Worm (Caenorhabditis elegans): Measurements from ENCODE around the gene gmps-1.

The gmps-1 gene

DNA sequence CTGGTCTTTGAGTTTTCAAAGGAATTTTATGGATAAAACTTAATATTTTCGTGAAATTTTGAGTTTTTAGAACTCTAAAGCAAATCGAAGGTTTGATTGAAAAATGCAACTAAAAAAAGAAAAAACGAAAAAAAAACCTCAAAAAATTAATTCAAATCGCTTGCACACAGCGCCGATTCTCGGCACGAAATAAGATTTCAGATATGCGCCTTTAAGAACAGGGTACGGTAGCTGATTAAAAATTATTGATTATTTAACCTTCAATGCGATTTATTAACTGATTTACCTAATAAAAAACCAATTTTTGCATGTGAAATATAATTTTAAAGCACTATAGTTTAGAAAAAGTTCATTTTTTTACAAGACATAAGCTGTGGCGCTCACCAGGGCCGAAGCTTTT is 15.6 kb downstream of the gmps-1 start:
- TF ChIP-seq ceh-6 (GFP tag; optimal IDR thresholded peaks at IDR 0.05) (no peak), unc-86 (tag; optimal IDR thresholded peaks at IDR 0.05) (no peak), hlh-8 (tag; optimal IDR thresholded peaks at IDR 0.05) (no peak), sox-4 (tag; optimal IDR thresholded peaks at IDR 0.05) (no peak), elt-4 (tag; optimal IDR thresholded peaks at IDR 0.05) (no peak), ama-1 (optimal IDR thresholded peaks at IDR 0.05) (no peak), gmeb-2 (tag; optimal IDR thresholded peaks at IDR 0.05) (no peak), fkh-10 (GFP tag; optimal IDR thresholded peaks at IDR 0.05) (no peak), rnt-1 (tag; optimal IDR thresholded peaks at IDR 0.05) (no peak)

DNA sequence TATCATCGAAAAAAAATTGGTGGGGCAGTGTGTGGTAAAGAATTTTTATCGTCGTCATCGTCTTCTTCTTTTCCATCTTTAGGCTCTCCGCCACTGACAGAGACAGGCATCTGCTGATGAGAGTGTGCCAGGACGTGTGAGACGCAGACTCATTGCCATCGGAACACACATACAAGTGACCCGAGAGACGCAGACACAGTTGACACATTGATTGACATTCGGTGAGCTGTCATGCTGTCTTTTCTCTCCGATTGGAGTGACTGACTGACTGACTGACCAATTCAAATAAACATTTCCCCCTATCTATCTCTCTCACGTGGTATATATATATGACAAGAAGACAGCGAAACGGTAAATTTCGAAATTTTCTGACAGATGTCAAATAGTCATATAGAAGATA is 17.4 kb downstream of the gmps-1 start:
- TF ChIP-seq K09A11.1 (tag; optimal IDR thresholded peaks at IDR 0.05; ENCODE audit: insufficient read depth) = no peak
- peak; percentile 100 for TF ChIP-seq unc-55 (GFP tag; optimal IDR thresholded peaks at IDR 0.05)
- no peak for TF ChIP-seq ceh-22 (tag; optimal IDR thresholded peaks at IDR 0.05)
- no peak for TF ChIP-seq unc-3 (GFP tag; conservative IDR thresholded peaks at IDR 0.05)
- no peak for TF ChIP-seq unc-3 (tag; optimal IDR thresholded peaks at IDR 0.05)
- no peak for TF ChIP-seq K02D7.2 (tag; optimal IDR thresholded peaks at IDR 0.05)
- no peak for TF ChIP-seq gmeb-2 (tag; optimal IDR thresholded peaks at IDR 0.05)
- TF ChIP-seq nhr-11 (tag; optimal IDR thresholded peaks at IDR 0.05) = no peak
- no peak for TF ChIP-seq hlh-13 (GFP tag; optimal IDR thresholded peaks at IDR 0.05)
- TF ChIP-seq odd-2 (tag; optimal IDR thresholded peaks at IDR 0.05) = no peak
- peak; percentile 68 for TF ChIP-seq hlh-30 (tag; optimal IDR thresholded peaks at IDR 0.05; ENCODE audit: insufficient read depth)
- TF ChIP-seq ceh-45 (GFP tag; IDR thresholded peaks at IDR 0.05) = no peak
- TF ChIP-seq ceh-34 (tag; optimal IDR thresholded peaks at IDR 0.05) = no peak
- no peak for TF ChIP-seq fax-1 (tag; optimal IDR thresholded peaks at IDR 0.05)
- no peak for TF ChIP-seq dmd-4 (tag; optimal IDR thresholded peaks at IDR 0.05; ENCODE audit: borderline replicate concordance)
- TF ChIP-seq ref-2 (tag; optimal IDR thresholded peaks at IDR 0.05) = peak; percentile 31
- TF ChIP-seq tbx-7 (tag; optimal IDR thresholded peaks at IDR 0.05) = no peak
- no peak for TF ChIP-seq dve-1 (tag; optimal IDR thresholded peaks at IDR 0.05)
- peak; percentile 54 for TF ChIP-seq ceh-18 (tag; optimal IDR thresholded peaks at IDR 0.05)
- TF ChIP-seq nfya-1 (tag; optimal IDR thresholded peaks at IDR 0.05) = peak; percentile 41
- TF ChIP-seq lim-6 (tag; optimal IDR thresholded peaks at IDR 0.05) = no peak

DNA sequence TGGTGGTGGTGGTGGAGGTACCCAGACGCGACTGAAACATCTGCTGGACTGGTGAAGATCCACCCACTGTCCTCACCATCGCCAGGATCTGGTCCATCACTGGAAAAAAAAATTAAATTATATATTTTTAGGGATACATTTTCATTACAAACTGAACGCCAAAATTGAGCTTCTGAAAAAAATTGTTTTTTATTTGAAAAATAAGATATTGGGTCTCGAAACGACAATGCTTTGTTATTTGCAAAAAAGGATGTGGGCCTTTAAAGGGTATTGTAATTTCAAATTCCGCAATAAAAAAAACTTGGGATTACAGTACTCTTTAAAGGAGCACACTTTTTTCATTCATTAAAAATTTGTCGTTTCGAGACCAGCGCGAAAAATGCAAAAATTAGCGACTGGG is 18.6 kb downstream of the gmps-1 start, which contains the start of gene M106.2:
M106.2 (minus strand) TSS at position 101 of the 400 bp plus-strand sequence.
- TF ChIP-seq unc-86 (tag; optimal IDR thresholded peaks at IDR 0.05) (no peak), fkh-6 (tag; optimal IDR thresholded peaks at IDR 0.05) (no peak), K09A11.1 (tag; optimal IDR thresholded peaks at IDR 0.05; ENCODE audit: insufficient read depth) (no peak), ref-2 (tag; optimal IDR thresholded peaks at IDR 0.05) (no peak), unc-3 (GFP tag; conservative IDR thresholded peaks at IDR 0.05) (no peak), unc-3 (tag; optimal IDR thresholded peaks at IDR 0.05) (no peak), ahr-1 (tag; optimal IDR thresholded peaks at IDR 0.05) (no peak), ceh-22 (tag; optimal IDR thresholded peaks at IDR 0.05) (no peak), ceh-30 (tag; optimal IDR thresholded peaks at IDR 0.05) (no peak)

DNA sequence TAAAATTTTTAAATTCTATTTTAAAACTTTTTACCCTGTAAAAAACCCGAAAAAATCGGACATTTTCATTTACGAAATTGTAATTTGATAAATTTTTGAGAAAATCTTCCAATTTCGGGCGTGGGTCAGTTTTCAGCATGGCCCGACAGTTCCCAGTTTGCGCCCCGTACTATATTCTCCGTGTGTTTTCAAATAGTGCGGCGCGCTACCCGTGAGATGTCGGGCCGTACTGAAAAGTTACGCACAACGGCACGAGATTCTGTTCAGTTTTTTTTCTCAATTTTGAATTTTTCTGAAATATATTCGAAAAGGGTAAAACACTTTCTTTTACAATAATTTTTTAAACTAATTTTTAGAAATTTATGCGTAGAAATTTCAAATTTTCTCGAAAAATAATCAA is 21.5 kb downstream of the gmps-1 start:
- TF ChIP-seq Y22D7AL.16 (tag; optimal IDR thresholded peaks at IDR 0.05) (no peak), lin-11 (tag; optimal IDR thresholded peaks at IDR 0.05) (no peak), ceh-2 (tag; optimal IDR thresholded peaks at IDR 0.05) (no peak), ama-1 (optimal IDR thresholded peaks at IDR 0.05) (no peak), hlh-30 (tag; optimal IDR thresholded peaks at IDR 0.05; ENCODE audit: insufficient read depth) (no peak), rnt-1 (tag; optimal IDR thresholded peaks at IDR 0.05) (no peak), ceh-9 (tag; optimal IDR thresholded peaks at IDR 0.05) (no peak), npax-4 (tag; optimal IDR thresholded peaks at IDR 0.05) (no peak)
